Fruit fly (Drosophila melanogaster): ENCODE measurements around the gene Rh7.

DNA sequence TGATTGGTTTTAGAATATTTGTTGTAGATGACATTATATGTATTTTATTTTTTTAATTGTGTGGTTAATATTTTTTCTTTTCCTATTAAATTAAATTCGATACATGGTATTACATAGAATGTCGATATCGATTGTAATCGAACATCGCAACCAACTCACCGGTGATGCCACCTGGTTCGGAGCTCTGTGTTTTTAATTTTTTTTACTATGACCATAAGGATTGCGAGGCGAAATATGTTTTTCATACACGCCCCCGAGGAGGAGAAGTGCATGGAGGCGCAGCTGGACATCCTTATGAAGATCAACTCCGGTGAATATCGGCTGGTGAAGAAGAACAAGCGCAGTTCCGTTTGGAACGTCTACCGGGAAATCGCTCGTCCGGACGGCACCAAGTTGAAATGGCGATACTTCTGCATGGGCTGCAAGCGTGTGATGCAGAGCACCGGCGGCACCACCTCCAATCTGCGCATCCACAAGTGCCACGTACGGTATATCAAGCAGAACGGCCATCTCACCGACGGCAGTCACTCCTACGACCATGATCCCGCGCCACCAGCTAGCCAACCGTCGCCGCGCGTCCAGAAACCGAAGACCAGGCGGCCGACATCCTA is 55.3 kb downstream of the Rh7 start, which contains the start of gene CG11560:
- no peak for TF ChIP-seq psq (optimal IDR thresholded peaks at IDR 0.05)
- TF ChIP-seq EcR (GFP tag; optimal IDR thresholded peaks at IDR 0.05): no peak
- TF ChIP-seq pan (optimal IDR thresholded peaks at IDR 0.05): no peak
- TF ChIP-seq CG8478 (optimal IDR thresholded peaks at IDR 0.05): no peak
- no peak for TF ChIP-seq usp (GFP tag; optimal IDR thresholded peaks at IDR 0.05)
- TF ChIP-seq Dll (optimal IDR thresholded peaks at IDR 0.05): no peak

Data from whole organism.